Fruit fly (Drosophila melanogaster): ENCODE measurements around the gene EndoU.
"Not testable (repeated sequence)": the region's sequence is repeated elsewhere in the genome, so short reads cannot be mapped to it uniquely, and the experiment has no call there.

The EndoU gene

DNA sequence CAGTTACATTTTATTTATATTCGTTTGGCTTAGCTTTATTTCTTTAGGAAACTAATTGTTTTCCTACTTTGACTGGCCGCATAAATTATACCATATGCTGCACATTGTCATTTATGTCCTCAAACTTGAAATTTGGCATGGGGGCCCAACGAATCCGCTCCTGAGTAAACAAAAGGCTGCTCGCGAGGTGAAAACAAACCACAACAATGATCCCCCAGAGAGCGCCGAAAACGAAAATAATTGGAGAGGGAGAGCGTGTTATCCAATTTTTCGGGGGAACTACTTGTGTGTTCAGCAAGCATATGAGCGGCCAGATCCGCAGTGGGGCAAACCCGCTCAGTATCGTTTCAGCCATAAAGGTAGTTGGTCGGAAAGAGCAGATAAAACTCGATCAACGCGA is at the start of gene EndoU:
EndoU (plus strand) TSS at position 301 of the 400 bp plus-strand sequence.
- TF ChIP-seq noc (tag; optimal IDR thresholded peaks at IDR 0.05) = not testable (repeated sequence)

DNA sequence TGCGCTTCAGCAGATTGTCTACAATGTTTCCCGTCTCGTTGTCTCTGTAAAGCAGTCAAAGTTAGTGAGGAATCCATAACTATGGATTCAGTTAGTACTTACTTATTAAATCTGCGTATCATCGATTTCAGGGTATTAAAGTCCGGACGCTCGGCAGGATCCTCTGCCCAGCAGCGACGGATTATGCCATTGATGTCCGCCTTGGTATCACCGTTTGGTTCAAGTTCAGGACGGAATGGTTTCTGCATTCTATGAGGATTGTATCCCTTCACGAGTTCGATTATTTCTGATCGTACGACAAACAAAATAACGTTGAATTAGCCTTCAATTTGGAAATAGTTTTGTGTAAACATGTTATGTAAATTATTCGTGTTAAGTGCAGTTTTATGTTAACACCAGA is 48.3 kb upstream of the EndoU start, which contains the start of gene CG9632:
CG9632 (plus strand) TSS at position 301 of the 400 bp plus-strand sequence.
- no peak for TF ChIP-seq noc (tag; optimal IDR thresholded peaks at IDR 0.05)

DNA sequence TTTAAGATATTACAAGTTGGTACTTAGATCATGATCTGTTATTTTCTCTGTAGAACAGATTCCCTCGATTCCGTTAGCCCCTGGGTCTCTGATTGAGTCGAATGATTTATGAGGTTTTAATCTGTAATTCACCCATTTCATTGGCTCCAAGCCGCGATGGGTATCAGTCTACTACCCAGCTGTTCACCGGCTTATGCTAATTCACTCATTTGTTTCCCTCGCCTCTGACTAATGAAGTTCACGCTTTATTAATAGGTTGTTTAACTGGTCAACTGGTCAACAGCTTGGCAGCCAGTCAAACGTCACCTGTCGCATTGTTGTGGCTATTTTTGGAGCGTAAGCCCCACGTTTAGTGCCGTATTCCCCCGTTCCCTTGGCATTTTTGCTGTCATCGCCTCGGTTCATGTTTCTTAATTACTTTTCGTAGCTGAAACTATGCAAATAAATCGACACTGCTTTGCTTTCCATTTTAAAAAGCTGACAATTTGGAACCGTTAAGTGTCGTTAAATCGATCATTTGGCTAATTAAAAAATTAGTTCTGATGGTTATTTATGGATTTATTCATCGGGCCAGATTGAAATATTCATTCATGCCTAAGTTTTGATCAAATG is 35.3 kb upstream of the EndoU start:
- no peak for TF ChIP-seq noc (tag; optimal IDR thresholded peaks at IDR 0.05)

- no peak for TF ChIP-seq noc (tag; optimal IDR thresholded peaks at IDR 0.05)
Observed at dm6 chr3R:15875611-15876010, 32.6 kb upstream of the EndoU start, which contains the start of gene CG31183. Gene CG31183 (minus strand): TSS chr3R:15875939.

DNA sequence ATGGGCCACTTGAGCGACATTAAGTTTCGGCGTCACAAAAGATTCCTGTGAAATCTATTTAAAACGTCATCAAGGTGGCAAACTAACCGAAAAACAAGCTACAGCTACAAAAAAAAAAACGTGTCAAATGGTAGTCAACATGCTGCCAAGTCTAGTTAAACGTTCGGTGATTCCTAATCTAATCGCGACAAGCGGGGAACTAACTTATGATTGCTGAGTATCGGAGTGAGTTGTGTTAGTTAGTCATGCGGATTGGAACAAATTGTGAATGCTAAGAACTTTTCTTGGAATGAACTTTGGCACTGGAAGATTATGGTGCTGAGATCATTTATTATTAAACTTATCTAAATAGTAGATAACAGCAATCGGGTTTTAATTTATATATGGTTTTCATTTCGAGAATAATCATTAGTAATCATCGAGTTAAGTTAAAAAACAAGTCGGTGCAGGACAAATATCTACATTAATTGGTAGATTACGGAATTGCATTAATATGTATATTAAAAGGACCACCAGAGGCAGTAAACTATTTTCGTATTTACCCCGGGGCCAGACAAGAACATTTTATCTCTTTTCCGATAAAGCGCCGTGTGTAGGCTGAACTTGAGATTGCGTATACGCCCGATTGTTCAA is 16.9 kb upstream of the EndoU start:
- no peak for TF ChIP-seq noc (tag; optimal IDR thresholded peaks at IDR 0.05)

DNA sequence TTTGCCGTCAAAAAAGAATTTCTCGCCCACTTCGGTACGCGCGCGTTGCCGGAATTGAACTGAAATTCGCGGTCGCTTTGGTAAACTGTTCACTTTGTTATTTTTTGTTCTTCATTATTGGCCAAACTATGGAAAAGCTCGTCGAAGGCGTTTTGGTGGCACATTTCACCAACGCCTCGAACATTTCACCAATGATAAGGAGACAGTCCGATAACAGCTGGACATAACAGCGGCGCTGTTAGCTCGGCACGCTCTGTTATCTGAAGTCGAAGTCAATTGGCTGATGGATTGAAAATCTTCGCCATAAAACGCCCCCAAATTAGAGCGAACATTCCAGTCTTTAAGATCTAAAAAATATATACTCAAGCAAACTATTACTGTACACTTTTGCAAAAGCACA is 12.2 kb upstream of the EndoU start, which contains the start of gene CG14877:
CG14877 (minus strand) TSS at position 101 of the 400 bp plus-strand sequence.
- no peak for TF ChIP-seq noc (tag; optimal IDR thresholded peaks at IDR 0.05)

DNA sequence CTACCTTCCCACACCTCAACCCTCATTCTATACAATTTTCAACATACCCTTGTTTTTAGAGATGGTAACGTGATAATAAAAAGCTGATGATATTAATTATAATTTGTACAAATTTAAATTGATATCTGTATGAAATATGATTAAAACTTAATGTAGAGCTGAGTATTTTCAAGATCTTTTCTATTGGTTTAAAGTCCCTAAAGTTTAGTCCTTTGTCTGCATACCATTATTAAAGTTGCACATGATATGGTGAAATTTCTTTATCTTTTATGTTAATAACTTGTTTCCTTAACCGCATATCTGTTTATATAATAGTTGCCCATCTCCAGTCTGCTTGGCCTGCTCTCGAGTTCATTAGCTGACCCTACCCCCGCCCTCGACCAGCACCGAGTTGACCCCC is 9.9 kb upstream of the EndoU start:
- TF ChIP-seq noc (tag; optimal IDR thresholded peaks at IDR 0.05) = peak; percentile 37

DNA sequence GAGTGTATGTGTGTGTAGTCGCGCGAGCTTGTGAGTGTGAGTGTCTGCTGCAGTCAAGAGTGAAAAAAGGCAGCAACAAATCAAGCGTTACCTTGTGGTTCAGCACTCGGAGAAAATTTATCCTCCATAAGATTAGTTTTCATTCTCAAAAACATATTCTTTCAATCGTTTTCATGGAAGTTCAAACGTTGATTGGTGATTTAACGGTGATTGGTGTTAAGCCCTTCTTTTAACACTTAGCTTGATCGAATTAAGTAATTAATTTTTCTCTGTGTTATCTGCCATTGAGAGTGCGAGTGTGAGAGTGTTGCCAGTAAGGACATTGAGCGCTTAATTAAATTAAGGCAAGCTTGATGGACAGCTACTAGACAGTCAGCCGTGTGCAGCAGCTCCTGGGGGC is 8.5 kb upstream of the EndoU start:
- TF ChIP-seq noc (tag; optimal IDR thresholded peaks at IDR 0.05) = no peak

DNA sequence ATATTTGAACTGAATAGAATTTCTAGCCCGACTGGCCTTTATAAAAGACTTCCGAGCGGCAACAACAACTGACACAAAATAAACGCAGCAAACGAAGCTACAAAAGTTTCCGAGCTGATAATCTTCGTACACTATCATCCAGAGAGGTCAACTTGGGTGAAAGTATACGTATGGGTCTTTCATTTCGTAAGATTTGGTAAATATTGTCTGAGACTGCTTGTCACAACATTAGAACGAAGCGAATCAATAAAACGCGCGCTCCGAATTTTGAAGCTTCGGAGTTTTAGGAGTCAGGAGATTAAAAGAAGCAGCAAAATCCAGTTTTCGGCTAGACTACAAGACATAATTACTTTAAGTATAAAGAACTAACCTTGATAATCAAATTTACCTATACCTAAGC is 3.7 kb upstream of the EndoU start, which contains the start of gene glob1:
glob1 (minus strand) TSS at position 101 of the 400 bp plus-strand sequence.
- not testable (repeated sequence) for TF ChIP-seq noc (tag; optimal IDR thresholded peaks at IDR 0.05)

- no peak for TF ChIP-seq noc (tag; optimal IDR thresholded peaks at IDR 0.05)
Observed at dm6 chr3R:15913231-15913630, 5.0 kb downstream of the EndoU start.

DNA sequence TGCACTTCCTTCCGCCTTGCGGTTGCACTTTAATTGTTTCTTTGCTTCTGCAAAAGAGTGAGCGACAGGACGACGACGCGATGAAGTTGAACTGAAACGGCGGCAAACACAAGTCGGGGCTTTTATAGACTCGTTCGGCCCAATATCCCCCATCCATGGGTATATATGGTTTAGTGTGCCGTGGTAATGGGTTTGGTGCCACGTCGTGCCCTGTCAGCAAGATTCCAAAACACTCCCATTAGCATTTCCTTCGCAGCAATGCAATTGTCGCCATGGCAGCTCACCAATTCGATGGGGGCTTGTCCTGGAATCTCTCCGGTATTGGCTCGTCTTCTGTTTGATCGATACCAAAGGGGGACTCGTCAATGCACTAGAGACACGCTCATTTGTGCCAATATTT is 9.7 kb downstream of the EndoU start, which contains the start of gene CG45105:
CG45105 (minus strand) TSS at position 101 of the 400 bp plus-strand sequence.
- TF ChIP-seq noc (tag; optimal IDR thresholded peaks at IDR 0.05) = no peak

DNA sequence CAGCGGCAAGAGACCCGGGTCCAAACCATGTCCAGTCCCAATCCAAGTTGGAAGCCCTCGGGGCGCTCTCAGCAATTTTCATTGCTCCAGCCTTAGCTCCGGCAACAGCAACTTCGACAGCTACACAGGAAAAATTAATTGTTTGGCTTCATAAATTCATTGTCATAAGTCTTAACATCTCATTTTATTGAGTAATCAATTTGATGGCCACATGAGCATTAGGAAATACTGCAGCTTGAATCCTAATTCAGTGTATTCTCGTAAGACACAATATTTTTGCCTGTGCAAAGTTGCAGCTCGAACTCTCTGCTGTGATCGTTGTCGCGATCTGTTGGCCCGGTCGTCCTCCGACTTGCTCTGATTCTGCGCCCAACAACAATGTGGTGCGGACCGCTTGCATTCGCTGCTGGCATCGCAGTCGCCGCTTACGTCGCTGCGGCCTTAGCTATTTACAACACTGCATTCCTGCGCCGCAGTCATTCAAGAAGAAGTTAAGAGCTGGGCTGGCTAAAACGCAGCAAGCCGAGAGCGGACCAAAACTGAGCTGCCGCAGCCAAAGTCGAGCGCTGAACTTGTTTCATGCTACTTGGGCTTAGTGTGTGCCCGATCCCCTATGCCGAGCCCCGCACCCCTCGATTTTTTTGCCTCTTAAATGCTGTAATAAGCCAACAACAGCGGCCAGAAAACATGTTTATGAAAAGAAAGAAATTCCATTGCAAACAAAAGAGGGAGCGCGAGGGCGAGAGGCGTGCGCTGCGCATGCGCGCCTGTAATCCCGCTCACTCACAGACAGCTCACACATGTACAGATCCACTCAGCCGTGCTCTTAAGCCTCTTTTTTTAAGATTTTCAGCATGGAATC is 11.4 kb downstream of the EndoU start:
- TF ChIP-seq noc (tag; optimal IDR thresholded peaks at IDR 0.05) = no peak

DNA sequence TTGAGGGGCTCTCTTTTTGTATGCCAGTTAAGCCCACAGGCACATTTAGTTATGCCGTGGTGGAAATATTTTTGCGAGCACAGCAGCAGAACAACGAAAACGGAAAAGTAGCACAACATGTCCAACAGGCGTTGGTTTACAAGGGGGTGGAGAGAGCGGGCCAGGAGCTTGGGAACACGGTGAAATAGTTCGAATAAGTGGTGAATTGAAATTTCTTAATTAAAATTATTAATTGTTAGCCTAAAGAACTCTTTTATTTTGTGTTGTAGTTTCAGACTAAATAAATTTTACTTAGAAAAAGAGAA is 12.0 kb downstream of the EndoU start:
- TF ChIP-seq noc (tag; optimal IDR thresholded peaks at IDR 0.05) = no peak

- no peak for TF ChIP-seq noc (tag; optimal IDR thresholded peaks at IDR 0.05)
Observed at dm6 chr3R:15920751-15921156, 12.6 kb downstream of the EndoU start, which contains the start of gene Fbxl7. Gene Fbxl7 (plus strand): TSS chr3R:15920898.

- TF ChIP-seq noc (tag; optimal IDR thresholded peaks at IDR 0.05) = no peak
Observed at dm6 chr3R:15921747-15922146, 13.5 kb downstream of the EndoU start.
